Worm (Caenorhabditis elegans) whole organism, L4 larva: ENCODE data around the gene tost-1.

Experiments
- F49E8.2 ChIP-seq: sonication (generic microtip); optimal IDR thresholded peaks from 2 replicates; lab custom pipeline; 2016; ENCODE audit warnings: missing compliant biosample characterization, mild to moderate bottlenecking, missing genetic modification characterization, borderline replicate concordance
- attf-4 ChIP-seq: sonication (generic microtip); optimal IDR thresholded peaks from 3 replicates; lab custom pipeline; 2017; ENCODE audit warnings: missing biosample characterization, missing genetic modification characterization
- ceh-20 ChIP-seq: fragments of 200-800 bp; sonication (Bioruptor generic); IDR thresholded peaks from 2 replicates; pipeline ENCODE4 v1.3.6; 2022; ENCODE audit warnings: missing genetic modification reagents, missing genetic modification characterization, missing compliant biosample characterization
- ceh-44 ChIP-seq: fragments of 200-800 bp; sonication (Bioruptor generic); IDR thresholded peaks from 2 replicates; pipeline ENCODE4 v1.3.6; 2022; ENCODE audit warnings: missing genetic modification reagents, missing genetic modification characterization, missing compliant biosample characterization
- ceh-62 ChIP-seq: sonication (generic microtip); optimal IDR thresholded peaks from 2 replicates; lab custom pipeline; 2017; ENCODE audit warnings: missing biosample characterization, missing genetic modification characterization
- ces-1 ChIP-seq: fragments of 150-350 bp; sonication (generic microtip); optimal IDR thresholded peaks from 4 replicates; lab custom pipeline; 2014; ENCODE audit warnings: missing biosample characterization, missing genetic modification reagents, missing genetic modification characterization
- cey-2 ChIP-seq: sonication (generic microtip); optimal IDR thresholded peaks from 3 replicates; lab custom pipeline; 2017; ENCODE audit warnings: missing genetic modification characterization, mild to moderate bottlenecking, missing compliant biosample characterization, antibody characterized with exemption, borderline replicate concordance; ENCODE audit not compliant: insufficient read depth
- ctbp-1 ChIP-seq: fragments of 200-800 bp; sonication (Bioruptor generic); IDR thresholded peaks from 2 replicates; pipeline ENCODE4 v1.3.6; 2022; ENCODE audit warnings: missing genetic modification reagents, missing genetic modification characterization, missing compliant biosample characterization
- daf-16 ChIP-seq, 3 experiments: sonication (generic microtip); optimal IDR thresholded peaks; 2 replicates each; lab custom pipeline; 2016 to 2017; ENCODE audit warnings: missing genetic modification characterization in 3 of 3, missing genetic modification reagents in 3 of 3, mild to moderate bottlenecking in 2 of 3, missing compliant biosample characterization in 2 of 3, missing biosample characterization in 1 of 3, moderate library complexity in 1 of 3
- daf-8 ChIP-seq: fragments of 200-800 bp; sonication (Bioruptor generic); IDR thresholded peaks from 2 replicates; pipeline ENCODE4 v1.3.6; 2022; ENCODE audit warnings: missing genetic modification characterization, missing compliant biosample characterization
- dmd-9 ChIP-seq: fragments of 200-800 bp; sonication (Bioruptor generic); IDR thresholded peaks from 2 replicates; pipeline ENCODE4 v1.3.6; 2022; ENCODE audit warnings: missing genetic modification reagents, missing genetic modification characterization, missing compliant biosample characterization
- dpl-1 ChIP-seq: fragments of 150-350 bp; optimal IDR thresholded peaks from 2 replicates; lab custom pipeline; 2014; ENCODE audit warnings: missing biosample characterization, missing genetic modification reagents, missing genetic modification characterization
- duxl-1 ChIP-seq: sonication (generic microtip); optimal IDR thresholded peaks from 2 replicates; lab custom pipeline; 2016; ENCODE audit warnings: mild to moderate bottlenecking, missing genetic modification characterization, moderate library complexity, missing compliant biosample characterization; ENCODE audit not compliant: poor library complexity
- fos-1 ChIP-seq: fragments of 150-350 bp; optimal IDR thresholded peaks from 2 replicates; lab custom pipeline; 2014; ENCODE audit warnings: missing biosample characterization, missing genetic modification characterization
- hif-1 ChIP-seq, 2 experiments: sonication (generic microtip); optimal IDR thresholded peaks; 2 replicates each; lab custom pipeline; 2016 to 2017; ENCODE audit warnings: missing compliant biosample characterization in 2 of 2, missing genetic modification characterization in 2 of 2, missing genetic modification reagents in 2 of 2, missing genotype in 2 of 2, mild to moderate bottlenecking in 1 of 2
- hlh-30 ChIP-seq: sonication (generic microtip); optimal IDR thresholded peaks from 2 replicates; lab custom pipeline; 2017; ENCODE audit warnings: antibody characterized with exemption, mild to moderate bottlenecking, missing genetic modification characterization, missing compliant biosample characterization; ENCODE audit not compliant: insufficient read depth
- lin-15B ChIP-seq: fragments of 150-350 bp; sonication (generic microtip); optimal IDR thresholded peaks from 3 replicates; lab custom pipeline; 2014; ENCODE audit warnings: missing biosample characterization, missing genetic modification characterization
- lin-38 ChIP-seq: fragments of 200-800 bp; sonication (Bioruptor generic); IDR thresholded peaks from 2 replicates; pipeline ENCODE4 v1.3.6; 2022; ENCODE audit warnings: missing genetic modification reagents, missing genetic modification characterization, missing compliant biosample characterization
- lin-39 ChIP-seq: fragments of 150-350 bp; optimal IDR thresholded peaks from 2 replicates; lab custom pipeline; 2014; ENCODE audit warnings: missing biosample characterization, missing genetic modification reagents, missing genetic modification characterization
- madf-9 ChIP-seq: fragments of 200-800 bp; sonication (Bioruptor generic); conservative IDR thresholded peaks from 2 replicates; pipeline ENCODE4 v1.3.6; 2022; ENCODE audit warnings: missing genetic modification reagents, missing genetic modification characterization, missing compliant biosample characterization
- mep-1 ChIP-seq: fragments of 150-350 bp; sonication (generic microtip); optimal IDR thresholded peaks from 3 replicates; lab custom pipeline; 2014; ENCODE audit warnings: missing biosample characterization, missing genetic modification characterization
- mes-2 ChIP-seq: sonication (generic microtip); optimal IDR thresholded peaks from 2 replicates; lab custom pipeline; 2016; ENCODE audit warnings: missing genotype, mild to moderate bottlenecking, missing genetic modification characterization, missing compliant biosample characterization; ENCODE audit not compliant: poor library complexity, severe bottlenecking
- mxl-3 ChIP-seq: fragments of 200-800 bp; sonication (Bioruptor generic); optimal IDR thresholded peaks from 2 replicates; lab custom pipeline; 2018; ENCODE audit warnings: mild to moderate bottlenecking, missing genetic modification characterization, missing compliant biosample characterization
- nhr-10 ChIP-seq: fragments of 150-350 bp; optimal IDR thresholded peaks from 2 replicates; lab custom pipeline; 2014; ENCODE audit warnings: missing biosample characterization, missing genetic modification characterization
- nhr-102 ChIP-seq: sonication (generic microtip); optimal IDR thresholded peaks from 2 replicates; lab custom pipeline; 2016; ENCODE audit warnings: mild to moderate bottlenecking, missing genetic modification characterization, moderate library complexity, missing compliant biosample characterization
- nhr-237 ChIP-seq: sonication (generic microtip); optimal IDR thresholded peaks from 2 replicates; lab custom pipeline; 2017; ENCODE audit warnings: missing biosample characterization, missing genetic modification characterization
- nhr-25 ChIP-seq: sonication (generic microtip); optimal IDR thresholded peaks from 2 replicates; lab custom pipeline; 2017; ENCODE audit warnings: missing genetic modification characterization, mild to moderate bottlenecking, missing compliant biosample characterization, antibody characterized with exemption, moderate library complexity, borderline replicate concordance; ENCODE audit not compliant: insufficient read depth
- nhr-28 ChIP-seq: fragments of 150-350 bp; optimal IDR thresholded peaks from 2 replicates; lab custom pipeline; 2014; ENCODE audit warnings: missing biosample characterization, missing genetic modification characterization
- nhr-48 ChIP-seq: sonication (generic microtip); optimal IDR thresholded peaks from 2 replicates; lab custom pipeline; 2016; ENCODE audit warnings: mild to moderate bottlenecking, missing genetic modification characterization, missing compliant biosample characterization
- rbr-2 ChIP-seq: sonication (generic microtip); optimal IDR thresholded peaks from 2 replicates; lab custom pipeline; 2016; ENCODE audit warnings: missing genotype, missing genetic modification characterization, missing compliant biosample characterization
- set-16 ChIP-seq: fragments of 200-800 bp; sonication (Bioruptor generic); IDR thresholded peaks from 2 replicates; pipeline ENCODE4 v1.3.6; 2022; ENCODE audit warnings: missing genetic modification reagents, missing genetic modification characterization, missing compliant biosample characterization
- skn-1 ChIP-seq: fragments of 150-350 bp; optimal IDR thresholded peaks from 2 replicates; lab custom pipeline; 2014; ENCODE audit warnings: missing biosample characterization, missing genetic modification characterization
- snpc-4 ChIP-seq: fragments of 150-350 bp; optimal IDR thresholded peaks from 2 replicates; lab custom pipeline; 2014; ENCODE audit warnings: missing biosample characterization, missing genetic modification characterization
- spr-1 ChIP-seq: sonication (generic microtip); optimal IDR thresholded peaks from 2 replicates; lab custom pipeline; 2016; ENCODE audit warnings: mild to moderate bottlenecking, missing genetic modification characterization, missing compliant biosample characterization
- unc-130 ChIP-seq: sonication (generic microtip); optimal IDR thresholded peaks from 2 replicates; lab custom pipeline; 2016; ENCODE audit warnings: missing genetic modification reagents, missing genetic modification characterization, missing compliant biosample characterization
- unc-62 ChIP-seq, 3 experiments: fragments of 150-350 bp in 1 of 3; sonication (generic microtip); optimal IDR thresholded peaks in 2 of 3; peaks in 1 of 3; 1 replicate in 1 of 3; 2 replicates in 2 of 3; lab custom pipeline; 2014 to 2017; ENCODE audit warnings: missing biosample characterization in 3 of 3, missing genetic modification characterization in 3 of 3, missing genetic modification reagents in 3 of 3, missing genotype in 1 of 3
- zfp-2 ChIP-seq: sonication (generic microtip); optimal IDR thresholded peaks from 2 replicates; lab custom pipeline; 2016; ENCODE audit warnings: mild to moderate bottlenecking, missing genetic modification characterization, missing compliant biosample characterization
- zip-11 ChIP-seq: fragments of 200-800 bp; sonication (Bioruptor generic); IDR thresholded peaks from 2 replicates; pipeline ENCODE4 v1.3.6; 2022; ENCODE audit warnings: missing genetic modification characterization, missing compliant biosample characterization
- zip-2 ChIP-seq: fragments of 150-350 bp; optimal IDR thresholded peaks from 2 replicates; lab custom pipeline; 2014; ENCODE audit warnings: missing biosample characterization, missing genetic modification characterization

tost-1 gene

ce11 chrIII:4861744-4862401 is 16.2 kb downstream of the tost-1 start, which contains the start of the genes C35D10.10 and C35D10.5:
Gene C35D10.10 (minus strand): TSS chrIII:4861794.
Gene C35D10.5 (plus strand): TSS chrIII:4862351.
- TF ChIP-seq unc-130 (GFP tag; lab: Kevin White, UChicago) (peak; percentile 50), hif-1 (tag; optimal IDR thresholded peaks at IDR 0.05; lab: Kevin White, UChicago) (peak in 1 of 2 experiments; percentile 50), zfp-2 (tag; lab: Kevin White, UChicago) (no peak), fos-1 (tag; lab: Kevin White, UChicago) (no peak), cey-2 (tag; lab: Kevin White, UChicago) (no peak), mes-2 (tag; lab: Kevin White, UChicago) (peak; percentile 55), duxl-1 (tag; lab: Kevin White, UChicago) (no peak)

DNA sequence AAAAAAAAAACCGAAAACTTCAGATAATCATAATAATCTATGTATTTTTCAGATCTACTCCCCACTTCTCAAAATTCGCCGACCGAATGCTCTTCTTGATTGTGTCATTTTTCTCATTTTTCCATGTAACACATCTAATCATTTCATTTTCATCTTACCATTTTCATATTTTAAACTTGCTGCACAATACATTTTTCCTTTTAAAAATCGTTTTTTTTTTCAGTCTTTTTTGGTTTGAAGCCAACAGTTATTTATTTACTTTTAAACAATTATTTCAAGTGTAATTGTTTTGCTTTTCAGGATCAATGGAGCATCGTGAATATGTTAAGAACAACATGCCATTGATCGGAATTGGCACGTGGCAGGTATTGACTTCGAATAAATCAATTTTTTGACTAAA is 19.1 kb downstream of the tost-1 start, which contains the start of gene C35D10.6:
Gene C35D10.6 (plus strand): TSS at position 301 of the 400 bp plus-strand sequence.
- TF ChIP-seq lin-39 (no peak), set-16 (no peak), ceh-62 (tag; lab: Kevin White, UChicago) (no peak), zfp-2 (tag; lab: Kevin White, UChicago) (no peak), nhr-25 (tag; lab: Kevin White, UChicago) (no peak), rbr-2 (tag; lab: Kevin White, UChicago) (no peak), lin-15B (tag; lab: Kevin White, UChicago) (no peak), F49E8.2 (tag; lab: Kevin White, UChicago) (no peak), snpc-4 (no peak), ceh-44 (GFP tag; lab: Robert Waterston, UW) (no peak)

DNA sequence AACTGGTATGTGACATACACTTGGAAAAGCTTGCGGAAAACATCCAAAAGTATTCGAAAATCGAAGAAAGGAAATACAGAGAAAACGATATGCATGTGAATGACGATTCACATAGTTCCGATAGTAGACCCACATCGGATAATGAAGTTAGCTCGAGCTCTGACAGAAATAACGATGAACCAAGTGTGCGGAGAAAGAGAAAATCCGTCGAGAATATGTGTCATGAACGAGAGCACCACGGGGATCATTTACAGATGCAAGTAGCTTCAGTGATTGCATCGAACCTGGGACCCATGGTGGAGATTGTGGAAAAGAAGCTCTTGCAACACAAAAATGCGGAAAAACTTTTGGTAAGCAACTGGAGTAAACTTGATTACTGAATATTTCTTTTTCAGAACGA is 21.1 kb downstream of the tost-1 start:
- TF ChIP-seq daf-16 (GFP tag; optimal IDR thresholded peaks at IDR 0.05; lab: Kevin White, UChicago), result no peak
- TF ChIP-seq daf-16 (tag; optimal IDR thresholded peaks at IDR 0.05; lab: Kevin White, UChicago), result no peak
- no peak for TF ChIP-seq mxl-3 (GFP tag; lab: Kevin White, UChicago)
- TF ChIP-seq mep-1 (tag; lab: Kevin White, UChicago), result no peak
- TF ChIP-seq cey-2 (tag; lab: Kevin White, UChicago), result no peak
- TF ChIP-seq madf-9 (GFP tag; lab: Robert Waterston, UW), result no peak
- peak in 1 of 2 experiments; percentile 98 for TF ChIP-seq unc-62 (GFP tag; optimal IDR thresholded peaks at IDR 0.05 in 1 of 2; lab: Kevin White, UChicago)
- no peak for TF ChIP-seq unc-62 (tag; optimal IDR thresholded peaks at IDR 0.05; lab: Kevin White, UChicago)
- no peak for TF ChIP-seq ces-1 (GFP tag; lab: Kevin White, UChicago)

DNA sequence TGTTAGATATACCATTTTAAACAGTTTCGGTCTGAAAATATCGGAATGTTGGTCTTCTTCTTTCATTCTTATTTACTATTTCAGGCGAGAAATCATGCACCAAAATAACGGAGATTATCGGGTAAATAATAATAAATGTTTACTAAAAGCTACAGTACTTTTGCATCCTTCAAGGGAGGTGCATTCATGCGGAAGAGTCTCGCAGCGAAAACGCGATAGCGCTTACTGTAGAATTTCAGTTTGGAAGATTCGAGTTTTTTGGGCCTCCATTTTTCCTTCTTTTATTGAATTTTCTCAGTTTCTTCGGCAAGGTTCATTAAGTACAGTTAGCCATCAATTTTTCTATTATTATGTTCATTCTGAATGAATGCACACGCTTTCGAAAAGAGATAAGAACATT is 22.0 kb downstream of the tost-1 start, which contains the start of gene C35D10.7:
Gene C35D10.7 (plus strand): TSS at position 85 of the 400 bp plus-strand sequence.
- TF ChIP-seq lin-38 (GFP tag; lab: Robert Waterston, UW) (peak; percentile 35; the same call in 1 of the 2 replicates), nhr-237 (no peak)

- TF ChIP-seq dpl-1 (GFP tag; lab: Kevin White, UChicago), result no peak
- TF ChIP-seq daf-8, result no peak
- no peak for TF ChIP-seq mep-1 (tag; lab: Kevin White, UChicago)
- TF ChIP-seq ceh-20 (GFP tag; lab: Robert Waterston, UW), result no peak
- TF ChIP-seq nhr-28 (tag; lab: Kevin White, UChicago), result no peak
- no peak for TF ChIP-seq nhr-102 (tag; lab: Kevin White, UChicago)
- no peak for TF ChIP-seq zip-2
- TF ChIP-seq attf-4, result no peak
- TF ChIP-seq skn-1 (tag; lab: Kevin White, UChicago), result no peak
- no peak for TF ChIP-seq nhr-48 (tag; lab: Kevin White, UChicago)
- no peak for TF ChIP-seq nhr-10 (tag; lab: Kevin White, UChicago)
- no peak for TF ChIP-seq dmd-9 (GFP tag; lab: Robert Waterston, UW)
- TF ChIP-seq zip-11 (GFP tag; lab: Robert Waterston, UW), result no peak
- TF ChIP-seq set-16, result no peak
- no peak for TF ChIP-seq hif-1 (tag; optimal IDR thresholded peaks at IDR 0.05; lab: Kevin White, UChicago)
- TF ChIP-seq hlh-30, result no peak
- TF ChIP-seq F49E8.2 (tag; lab: Kevin White, UChicago), result no peak
- TF ChIP-seq spr-1 (tag; lab: Kevin White, UChicago), result no peak
- no peak for TF ChIP-seq ctbp-1
These were observed 23.2 kb downstream of the tost-1 start, which contains the start of gene C35D10.8 for ce11 chrIII:4854918-4855317. Gene C35D10.8 (plus strand): TSS chrIII:4855218.
